Worm (Caenorhabditis elegans) whole organism, mixed stage, embryonic: ENCODE measurements around the gene fbxa-100.

Experiments used
- M03D4.4 ChIP-seq: sonication (generic microtip); optimal IDR thresholded peaks from 2 replicates; lab custom pipeline; 2017; ENCODE audit warnings: mild to moderate bottlenecking, missing genetic modification characterization, missing compliant biosample characterization
- bed-3 ChIP-seq: fragments of 200-800 bp; sonication (Bioruptor generic); optimal IDR thresholded peaks from 3 replicates; lab custom pipeline; 2018; ENCODE audit warnings: mild to moderate bottlenecking, missing genetic modification characterization, moderate library complexity, missing compliant biosample characterization
- blmp-1 ChIP-seq: fragments of 150-350 bp; optimal IDR thresholded peaks from 2 replicates; lab custom pipeline; 2014; ENCODE audit warnings: missing biosample characterization, missing genetic modification characterization
- ceh-39 ChIP-seq: fragments of 150-350 bp; optimal IDR thresholded peaks from 2 replicates; lab custom pipeline; 2014; ENCODE audit warnings: missing biosample characterization, missing genetic modification characterization
- ceh-43 ChIP-seq: fragments of 200-800 bp; sonication (Bioruptor generic); optimal IDR thresholded peaks from 2 replicates; lab custom pipeline; 2018; ENCODE audit warnings: mild to moderate bottlenecking, missing genetic modification characterization, moderate library complexity, missing compliant biosample characterization
- ceh-83 ChIP-seq: fragments of 200-800 bp; sonication (Bioruptor generic); optimal IDR thresholded peaks from 2 replicates; lab custom pipeline; 2018; ENCODE audit warnings: mild to moderate bottlenecking, missing genetic modification characterization, missing compliant biosample characterization
- cnd-1 ChIP-seq: fragments of 200-800 bp; sonication (Bioruptor generic); optimal IDR thresholded peaks from 2 replicates; lab custom pipeline; 2018; ENCODE audit warnings: mild to moderate bottlenecking, missing genetic modification characterization, missing compliant biosample characterization
- elt-1 ChIP-seq: sonication (generic microtip); optimal IDR thresholded peaks from 2 replicates; lab custom pipeline; 2017; ENCODE audit warnings: missing genetic modification characterization, mild to moderate bottlenecking, missing compliant biosample characterization, antibody characterized with exemption, moderate library complexity, borderline replicate concordance; ENCODE audit not compliant: insufficient read depth
- elt-3 ChIP-seq: fragments of 150-350 bp; optimal IDR thresholded peaks from 2 replicates; lab custom pipeline; 2014; ENCODE audit warnings: missing biosample characterization, missing genetic modification characterization
- flh-1 ChIP-seq: fragments of 200-800 bp; sonication (Bioruptor generic); optimal IDR thresholded peaks from 2 replicates; lab custom pipeline; 2018; ENCODE audit warnings: mild to moderate bottlenecking, missing genetic modification characterization, moderate library complexity, missing compliant biosample characterization
- ham-2 ChIP-seq: fragments of 200-800 bp; sonication (Bioruptor generic); optimal IDR thresholded peaks from 2 replicates; lab custom pipeline; 2018; ENCODE audit warnings: mild to moderate bottlenecking, missing genetic modification characterization, missing compliant biosample characterization
- hlh-1 ChIP-seq: fragments of 150-350 bp; optimal IDR thresholded peaks from 2 replicates; lab custom pipeline; 2014; ENCODE audit warnings: missing biosample characterization, missing genetic modification reagents, missing genetic modification characterization
- lin-13 ChIP-seq: fragments of 150-350 bp; optimal IDR thresholded peaks from 2 replicates; lab custom pipeline; 2014; ENCODE audit warnings: missing biosample characterization, missing genetic modification characterization
- lin-32 ChIP-seq: fragments of 200-800 bp; sonication (Bioruptor generic); optimal IDR thresholded peaks from 2 replicates; lab custom pipeline; 2018; ENCODE audit warnings: mild to moderate bottlenecking, missing genetic modification characterization, missing compliant biosample characterization
- lsy-2 ChIP-seq: fragments of 150-350 bp; optimal IDR thresholded peaks from 2 replicates; lab custom pipeline; 2014; ENCODE audit warnings: missing biosample characterization, missing genetic modification characterization
- mab-5 ChIP-seq: fragments of 150-350 bp; optimal IDR thresholded peaks from 2 replicates; lab custom pipeline; 2014; ENCODE audit warnings: missing biosample characterization, missing genetic modification characterization
- mep-1 ChIP-seq: fragments of 150-350 bp; optimal IDR thresholded peaks from 2 replicates; lab custom pipeline; 2017; ENCODE audit warnings: missing biosample characterization, missing genetic modification reagents, missing genetic modification characterization, inconsistent platforms
- mls-2 ChIP-seq: sonication (generic microtip); optimal IDR thresholded peaks from 2 replicates; lab custom pipeline; 2016; ENCODE audit warnings: mild to moderate bottlenecking, missing genetic modification characterization, moderate library complexity, missing compliant biosample characterization
- nhr-12 ChIP-seq: fragments of 150-350 bp; optimal IDR thresholded peaks from 2 replicates; lab custom pipeline; 2014; ENCODE audit warnings: missing biosample characterization, missing genetic modification characterization
- nhr-2 ChIP-seq: fragments of 150-350 bp; optimal IDR thresholded peaks from 2 replicates; lab custom pipeline; 2014; ENCODE audit warnings: missing biosample characterization, missing genetic modification characterization
- nhr-237 ChIP-seq: fragments of 150-350 bp; optimal IDR thresholded peaks from 2 replicates; lab custom pipeline; 2014; ENCODE audit warnings: missing biosample characterization, missing genetic modification characterization
- nhr-28 ChIP-seq: fragments of 150-350 bp; optimal IDR thresholded peaks from 2 replicates; lab custom pipeline; 2014; ENCODE audit warnings: missing biosample characterization, missing genetic modification characterization
- nhr-76 ChIP-seq: sonication (generic microtip); optimal IDR thresholded peaks from 2 replicates; lab custom pipeline; 2017; ENCODE audit warnings: missing biosample characterization, missing genetic modification characterization
- pha-4 ChIP-seq: fragments of 150-350 bp; optimal IDR thresholded peaks from 2 replicates; lab custom pipeline; 2018; ENCODE audit warnings: missing biosample characterization, missing genetic modification reagents, missing genetic modification characterization
- sem-2 ChIP-seq: fragments of 200-800 bp; sonication (Bioruptor generic); optimal IDR thresholded peaks from 2 replicates; lab custom pipeline; 2018; ENCODE audit warnings: mild to moderate bottlenecking, missing genetic modification characterization, missing compliant biosample characterization
- snpc-4 ChIP-seq: fragments of 150-350 bp; optimal IDR thresholded peaks from 2 replicates; lab custom pipeline; 2014; ENCODE audit warnings: missing biosample characterization, missing genetic modification characterization
- sptf-1 ChIP-seq: sonication (generic microtip); optimal IDR thresholded peaks from 2 replicates; lab custom pipeline; 2017; ENCODE audit warnings: mild to moderate bottlenecking, missing genetic modification characterization, moderate library complexity, missing compliant biosample characterization
- tbx-8 ChIP-seq: fragments of 200-800 bp; sonication (Bioruptor generic); optimal IDR thresholded peaks from 2 replicates; lab custom pipeline; 2018; ENCODE audit warnings: mild to moderate bottlenecking, missing genetic modification characterization, moderate library complexity, missing compliant biosample characterization
- unc-39 ChIP-seq: fragments of 150-350 bp; optimal IDR thresholded peaks from 2 replicates; lab custom pipeline; 2014; ENCODE audit warnings: missing biosample characterization, missing genetic modification characterization
- unc-62 ChIP-seq: fragments of 150-350 bp; optimal IDR thresholded peaks from 2 replicates; lab custom pipeline; 2014; ENCODE audit warnings: missing biosample characterization, missing genetic modification reagents, missing genetic modification characterization
- zip-8 ChIP-seq: fragments of 150-350 bp; optimal IDR thresholded peaks from 2 replicates; lab custom pipeline; 2014; ENCODE audit warnings: missing biosample characterization, missing genetic modification characterization

Gene fbxa-100

ce11 chrV:16090685-16091084 lies 28.8 kb upstream of the fbxa-100 start, which contains the start of gene F22B8.3:
Gene F22B8.3, plus strand, starts transcription at chrV:16090985.
- no peak for TF ChIP-seq nhr-2 (tag; lab: Kevin White, UChicago)
- no peak for TF ChIP-seq snpc-4 (tag; lab: Kevin White, UChicago)
- no peak for TF ChIP-seq nhr-237 (tag; lab: Kevin White, UChicago)
- no peak for TF ChIP-seq elt-3 (tag; lab: Kevin White, UChicago)
- TF ChIP-seq ceh-83 (GFP tag; lab: Kevin White, UChicago), result no peak
- TF ChIP-seq sptf-1 (tag; lab: Kevin White, UChicago), result no peak
- no peak for TF ChIP-seq elt-1 (tag; lab: Kevin White, UChicago)
- TF ChIP-seq blmp-1, result no peak
- TF ChIP-seq flh-1 (GFP tag; lab: Kevin White, UChicago), result no peak
- TF ChIP-seq ceh-43 (GFP tag; lab: Kevin White, UChicago), result no peak
- TF ChIP-seq cnd-1 (tag; lab: Kevin White, UChicago), result no peak
- no peak for TF ChIP-seq unc-62 (GFP tag; lab: Kevin White, UChicago)
- TF ChIP-seq ham-2 (GFP tag; lab: Kevin White, UChicago), result no peak
- TF ChIP-seq sem-2 (GFP tag; lab: Kevin White, UChicago), result no peak
- no peak for TF ChIP-seq lsy-2 (tag; lab: Kevin White, UChicago)

ce11 chrV:16080678-16081077 lies 18.8 kb upstream of the fbxa-100 start:
- TF ChIP-seq nhr-28 (no peak), nhr-237 (tag; lab: Kevin White, UChicago) (no peak), sptf-1 (tag; lab: Kevin White, UChicago) (no peak), tbx-8 (GFP tag; lab: Kevin White, UChicago) (no peak), mep-1 (tag; lab: Kevin White, UChicago) (no peak), nhr-76 (tag; lab: Kevin White, UChicago) (no peak), sem-2 (GFP tag; lab: Kevin White, UChicago) (no peak), mls-2 (tag; lab: Kevin White, UChicago) (no peak), blmp-1 (no peak), elt-1 (tag; lab: Kevin White, UChicago) (no peak), M03D4.4 (tag; lab: Kevin White, UChicago) (no peak), bed-3 (no peak), elt-3 (tag; lab: Kevin White, UChicago) (no peak), ceh-39 (tag; lab: Kevin White, UChicago) (no peak)

DNA sequence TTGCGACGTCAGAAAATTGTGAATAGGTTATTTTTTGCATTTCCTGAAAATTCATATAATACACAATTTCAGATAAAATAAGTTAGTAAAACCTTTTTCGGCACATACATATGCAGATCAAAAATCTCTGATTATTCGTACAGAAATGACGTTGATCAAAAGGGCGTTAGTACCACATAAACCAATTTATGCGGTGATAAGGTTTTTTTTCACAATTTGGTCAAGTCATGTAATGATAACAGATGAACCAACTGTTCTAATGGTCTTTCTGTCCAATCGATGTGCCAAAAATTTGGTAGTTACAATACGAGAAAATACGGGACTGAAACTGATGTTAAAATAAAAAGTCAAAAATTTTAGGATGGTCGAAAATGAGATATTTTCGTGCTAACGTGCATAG lies 18.1 kb upstream of the fbxa-100 start:
- TF ChIP-seq nhr-12 (tag; lab: Kevin White, UChicago) (no peak), unc-39 (tag; lab: Kevin White, UChicago) (no peak), zip-8 (tag; lab: Kevin White, UChicago) (no peak), lin-32 (GFP tag; lab: Kevin White, UChicago) (no peak), mab-5 (tag; lab: Kevin White, UChicago) (no peak)

- TF ChIP-seq unc-62 (GFP tag; lab: Kevin White, UChicago), result no peak
- TF ChIP-seq nhr-28, result no peak
- TF ChIP-seq lin-13 (tag; lab: Kevin White, UChicago), result no peak
- no peak for TF ChIP-seq ceh-83 (GFP tag; lab: Kevin White, UChicago)
- no peak for TF ChIP-seq ceh-43 (GFP tag; lab: Kevin White, UChicago)
- no peak for TF ChIP-seq elt-3 (tag; lab: Kevin White, UChicago)
- TF ChIP-seq lin-32 (GFP tag; lab: Kevin White, UChicago), result no peak
- no peak for TF ChIP-seq unc-39 (tag; lab: Kevin White, UChicago)
- TF ChIP-seq hlh-1 (tag; lab: Kevin White, UChicago), result no peak
- no peak for TF ChIP-seq nhr-76 (tag; lab: Kevin White, UChicago)
- no peak for TF ChIP-seq nhr-12 (tag; lab: Kevin White, UChicago)
- no peak for TF ChIP-seq zip-8 (tag; lab: Kevin White, UChicago)
- TF ChIP-seq pha-4 (tag; lab: Kevin White, UChicago), result no peak
- no peak for TF ChIP-seq sptf-1 (tag; lab: Kevin White, UChicago)
- TF ChIP-seq nhr-2 (tag; lab: Kevin White, UChicago), result no peak
- TF ChIP-seq cnd-1 (tag; lab: Kevin White, UChicago), result no peak
- TF ChIP-seq nhr-237 (tag; lab: Kevin White, UChicago), result no peak
- TF ChIP-seq, all 35 proteins: peak for 0
Observed at ce11 chrV:16075250-16075709, 13.4 kb upstream of the fbxa-100 start, which contains the start of the genes F14H3.12 and srj-29. Gene F14H3.12, minus strand, starts transcription at chrV:16075323. Gene srj-29, plus strand, starts transcription at chrV:16075659.
